Worm (Caenorhabditis elegans) whole organism, L4/young adult: ENCODE results near the gene srbc-1.

Source experiments
- W03F9.2 ChIP-seq: fragments of 150-350 bp; optimal IDR thresholded peaks from 2 replicates; lab custom pipeline; 2014; ENCODE audit warnings: missing biosample characterization, missing genetic modification characterization
- dao-5 ChIP-seq: sonication (generic microtip); optimal IDR thresholded peaks from 2 replicates; lab custom pipeline; 2016; ENCODE audit warnings: missing genotype, missing genetic modification characterization, moderate library complexity, missing compliant biosample characterization
- him-1 ChIP-seq: sonication (generic microtip); optimal IDR thresholded peaks from 2 replicates; lab custom pipeline; 2016; ENCODE audit warnings: missing genotype, missing genetic modification reagents, missing genetic modification characterization, missing compliant biosample characterization

The srbc-1 gene

ce11 chrV:3279138-3279537 lies 22.7 kb downstream of the srbc-1 start:
- TF ChIP-seq W03F9.2 (no peak), dao-5 (tag; lab: Kevin White, UChicago) (no peak), him-1 (no peak)

ce11 chrV:3278101-3278639 lies 23.6 kb downstream of the srbc-1 start, which contains the start of gene fbxa-64:
fbxa-64 (minus strand) TSS chrV:3278151.
- no peak for TF ChIP-seq him-1
- TF ChIP-seq dao-5 (tag; lab: Kevin White, UChicago): no peak
- TF ChIP-seq W03F9.2: no peak

DNA sequence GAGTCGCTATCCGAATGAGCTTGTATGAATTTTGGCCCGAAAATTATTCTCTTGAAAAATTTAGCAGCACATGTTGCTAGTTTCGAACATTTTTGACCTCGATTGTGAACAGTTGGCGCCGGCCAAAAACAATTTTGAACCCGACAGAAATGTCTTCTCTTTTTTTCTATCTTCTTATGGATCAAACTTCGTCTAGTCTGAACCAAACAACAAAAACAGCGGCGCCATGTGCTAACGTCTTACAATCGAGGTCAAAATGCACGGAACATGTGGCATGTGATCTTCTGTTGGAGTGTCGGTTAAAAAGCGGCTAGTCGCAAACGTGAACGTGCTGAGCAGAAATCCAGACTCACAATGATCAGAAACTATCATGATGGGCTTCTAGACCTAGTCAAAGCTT lies 25.6 kb downstream of the srbc-1 start:
- no peak for TF ChIP-seq dao-5 (tag; lab: Kevin White, UChicago)

ce11 chrV:3275033-3275432 lies 26.8 kb downstream of the srbc-1 start, which contains the start of gene T28A11.3:
T28A11.3 (plus strand) TSS chrV:3275333.
- TF ChIP-seq W03F9.2 (no peak), dao-5 (tag; lab: Kevin White, UChicago) (no peak), him-1 (no peak)

ce11 chrV:3273577-3274100 lies 28.2 kb downstream of the srbc-1 start, which contains the start of gene T28A11.4:
T28A11.4 (plus strand) TSS chrV:3274050.
- no peak for TF ChIP-seq dao-5 (tag; lab: Kevin White, UChicago)
- no peak for TF ChIP-seq him-1
- no peak for TF ChIP-seq W03F9.2

ce11 chrV:3273156-3273555 lies 28.6 kb downstream of the srbc-1 start, which contains the start of gene T28A11.20:
T28A11.20 (minus strand) TSS chrV:3273256.
- TF ChIP-seq him-1 (no peak), W03F9.2 (no peak), dao-5 (tag; lab: Kevin White, UChicago) (no peak)

- no peak for TF ChIP-seq W03F9.2
- no peak for TF ChIP-seq dao-5 (tag; lab: Kevin White, UChicago)
- no peak for TF ChIP-seq him-1
These were observed 32.4 kb downstream of the srbc-1 start, which contains the start of gene T28A11.19 for ce11 chrV:3269407-3269806. T28A11.19 (minus strand) TSS chrV:3269514.

ce11 chrV:3267950-3268349 lies 33.8 kb downstream of the srbc-1 start, which contains the start of gene T28A11.18:
T28A11.18 (minus strand) TSS chrV:3268050.
- TF ChIP-seq dao-5 (tag; lab: Kevin White, UChicago) (no peak), him-1 (no peak), W03F9.2 (no peak)

- no peak for TF ChIP-seq him-1
- TF ChIP-seq W03F9.2: no peak
- no peak for TF ChIP-seq dao-5 (tag; lab: Kevin White, UChicago)
These were observed 35.6 kb downstream of the srbc-1 start, which contains the start of gene T28A11.17 for ce11 chrV:3266189-3266588. T28A11.17 (minus strand) TSS chrV:3266289.

- no peak for TF ChIP-seq dao-5 (tag; lab: Kevin White, UChicago)
- TF ChIP-seq W03F9.2: no peak
- no peak for TF ChIP-seq him-1
These were observed 41.7 kb downstream of the srbc-1 start, which contains the start of gene srbc-5 for ce11 chrV:3260075-3260474. srbc-5 (plus strand) TSS chrV:3260375.

- no peak for TF ChIP-seq dao-5 (tag; lab: Kevin White, UChicago)
- TF ChIP-seq him-1: no peak
- TF ChIP-seq W03F9.2: no peak
These were observed 42.6 kb downstream of the srbc-1 start, which contains the start of gene T28A11.16 for ce11 chrV:3259168-3259622. T28A11.16 (minus strand) TSS chrV:3259218.

DNA sequence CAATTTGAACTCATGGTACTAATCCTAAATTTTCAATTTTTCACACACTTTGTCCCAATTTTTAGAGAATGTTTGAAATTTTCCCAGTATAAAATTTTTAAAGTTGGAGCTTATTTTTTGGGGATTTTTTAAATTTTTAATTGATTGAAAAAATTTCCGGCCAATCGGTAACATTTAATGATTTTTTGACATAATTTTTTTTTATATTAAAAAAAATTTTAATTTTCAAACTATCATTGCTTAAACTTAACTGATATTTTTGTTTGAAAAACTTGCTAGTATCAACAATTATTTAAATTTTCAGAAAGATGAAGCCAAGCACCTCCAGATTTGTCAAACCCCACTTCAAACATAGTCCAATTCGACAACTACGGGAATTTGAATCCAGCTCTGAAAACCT lies 44.5 kb downstream of the srbc-1 start, which contains the start of gene T28A11.22:
Gene T28A11.22, plus strand, starts transcription at position 301 of the 400 bp plus-strand sequence.
- no peak for TF ChIP-seq dao-5 (tag; lab: Kevin White, UChicago)
- no peak for TF ChIP-seq W03F9.2
- no peak for TF ChIP-seq him-1

DNA sequence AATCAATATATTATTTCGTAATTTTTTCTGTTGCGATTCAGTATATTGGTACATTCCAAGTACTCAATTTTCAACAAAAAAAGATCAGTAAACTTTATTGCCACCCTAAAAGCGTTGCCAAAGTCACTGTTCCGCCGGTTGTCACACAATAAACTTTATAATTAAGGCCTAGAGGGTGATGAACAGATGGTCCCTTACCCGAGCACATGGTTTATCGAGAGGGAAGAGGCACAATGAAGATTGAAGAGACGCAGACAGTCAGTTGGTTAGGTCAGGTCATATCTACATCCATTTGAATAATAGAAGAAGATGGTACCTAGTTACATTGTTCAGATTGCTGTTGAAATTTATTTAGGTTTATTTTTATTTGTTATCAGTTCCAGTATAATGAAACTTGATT lies 45.0 kb downstream of the srbc-1 start:
- no peak for TF ChIP-seq W03F9.2
- TF ChIP-seq dao-5 (tag; lab: Kevin White, UChicago): no peak
- TF ChIP-seq him-1: no peak

ce11 chrV:3256051-3256450 lies 45.7 kb downstream of the srbc-1 start, which contains the start of gene srt-63:
srt-63 (minus strand) TSS chrV:3256151.
- TF ChIP-seq W03F9.2: no peak
- TF ChIP-seq him-1: no peak
- no peak for TF ChIP-seq dao-5 (tag; lab: Kevin White, UChicago)

- no peak for TF ChIP-seq him-1
- no peak for TF ChIP-seq dao-5 (tag; lab: Kevin White, UChicago)
- TF ChIP-seq W03F9.2: no peak
These were observed 51.6 kb downstream of the srbc-1 start, which contains the start of gene T28A11.13 for ce11 chrV:3250153-3250552. T28A11.13 (minus strand) TSS chrV:3250253.
